Worm (Caenorhabditis elegans): Measurements from ENCODE around the gene frpr-15.

frpr-15 gene

ce11 chrV:12659426-12659825 lies 20.5 kb upstream of the frpr-15 start, which contains the start of gene ccch-3:
Gene ccch-3 (minus strand): TSS chrV:12659687.
- TF ChIP-seq snpc-3.4 (tag; optimal IDR thresholded peaks at IDR 0.05) (peak; percentile 60), mxl-1 (tag; optimal IDR thresholded peaks at IDR 0.05) (no peak), bed-1 (GFP tag; IDR thresholded peaks at IDR 0.05) (no peak), F52B5.7 (tag; optimal IDR thresholded peaks at IDR 0.05) (no peak), tbx-9 (tag; optimal IDR thresholded peaks at IDR 0.05; ENCODE audit: borderline replicate concordance) (no peak), ceh-79 (tag; optimal IDR thresholded peaks at IDR 0.05) (no peak), unc-62 (GFP tag; optimal IDR thresholded peaks at IDR 0.05) (no peak), C17E4.6 (GFP tag; IDR thresholded peaks at IDR 0.05) (peak; percentile 22; the same call in 1 of the 2 replicates), K11D2.4 (GFP tag; IDR thresholded peaks at IDR 0.05) (0 out of 2 replicates have a peak, but pooled peaks have one; percentile 27), lin-54 (GFP tag; optimal IDR thresholded peaks at IDR 0.05) (peak; percentile 83), dpff-1 (tag; optimal IDR thresholded peaks at IDR 0.05) (no peak), efl-1 (GFP tag; optimal IDR thresholded peaks at IDR 0.05) (no peak), ceh-100 (GFP tag; IDR thresholded peaks at IDR 0.05) (0 out of 2 replicates have a peak, but pooled peaks have one; percentile 9), hmg-1.2 (GFP tag; IDR thresholded peaks at IDR 0.05) (peak; percentile 67), Y79H2A.3 (GFP tag; conservative IDR thresholded peaks at IDR 0.05) (no peak), lsy-27 (tag; optimal IDR thresholded peaks at IDR 0.05; ENCODE audit: borderline replicate concordance, insufficient read depth) (no peak), hrde-1 (tag; optimal IDR thresholded peaks at IDR 0.05; ENCODE audit: borderline replicate concordance) (peak; percentile 32), athp-1 (tag; optimal IDR thresholded peaks at IDR 0.05) (peak; percentile 32), F10E7.11 (tag; optimal IDR thresholded peaks at IDR 0.05) (no peak), bed-2 (GFP tag; IDR thresholded peaks at IDR 0.05) (no peak), pbrm-1 (GFP tag; IDR thresholded peaks at IDR 0.05) (peak; percentile 67; the same call in 1 of the 2 replicates), F49E8.2 (tag; optimal IDR thresholded peaks at IDR 0.05; ENCODE audit: insufficient read depth) (peak; percentile 20), Y56A3A.18 (GFP tag; IDR thresholded peaks at IDR 0.05) (no peak), nhr-80 (tag; optimal IDR thresholded peaks at IDR 0.05) (peak; percentile 53), egl-44 (GFP tag; IDR thresholded peaks at IDR 0.05) (peak; percentile 47; the same call in 1 of the 2 replicates), cebp-2 (GFP tag; IDR thresholded peaks at IDR 0.05) (no peak), ztf-25 (GFP tag; IDR thresholded peaks at IDR 0.05) (no peak), ets-4 (GFP tag; optimal IDR thresholded peaks at IDR 0.05) (no peak), ztf-22 (GFP tag; optimal IDR thresholded peaks at IDR 0.05) (no peak), rcor-1 (GFP tag; IDR thresholded peaks at IDR 0.05) (peak; percentile 71), B0019.2 (GFP tag; conservative IDR thresholded peaks at IDR 0.05) (no peak), ceh-91 (GFP tag; IDR thresholded peaks at IDR 0.05) (no peak), let-607 (tag; optimal IDR thresholded peaks at IDR 0.05) (peak; percentile 7 to 12), ceh-27 (GFP tag; optimal IDR thresholded peaks at IDR 0.05) (peak; percentile 67), xnd-1 (tag; optimal IDR thresholded peaks at IDR 0.05) (no peak), Y53F4B.3 (GFP tag; IDR thresholded peaks at IDR 0.05) (no peak), atf-7 (tag; optimal IDR thresholded peaks at IDR 0.05) (peak; percentile 65), nfya-2 (GFP tag; IDR thresholded peaks at IDR 0.05) (no peak), dpl-1 (GFP tag; optimal IDR thresholded peaks at IDR 0.05) (no peak), B0261.1 (tag; optimal IDR thresholded peaks at IDR 0.05) (peak; percentile 7), ztf-28 (GFP tag; IDR thresholded peaks at IDR 0.05) (no peak), ztf-3 (GFP tag; optimal IDR thresholded peaks at IDR 0.05) (no peak), nfya-1 (tag; optimal IDR thresholded peaks at IDR 0.05; ENCODE audit: borderline replicate concordance, insufficient read depth) (no peak), snpc-4 (GFP tag; optimal IDR thresholded peaks at IDR 0.05) (peak; percentile 7), snpc-4 (tag; optimal IDR thresholded peaks at IDR 0.05) (peak in 3 of 4 experiments; percentile 43 to 60 (median 52)), attf-5 (GFP tag; optimal IDR thresholded peaks at IDR 0.05) (peak; percentile 80), ztf-18 (tag; optimal IDR thresholded peaks at IDR 0.05) (peak; percentile 90), him-1 (tag; optimal IDR thresholded peaks at IDR 0.05) (peak; percentile 31)
